Fruit fly (Drosophila melanogaster) whole organism, prepupa: ENCODE results near the gene ens.

Experiments
- Blimp-1 ChIP-seq: fragments of 200-800 bp; sonication (Bioruptor generic); optimal IDR thresholded peaks from 3 replicates; lab custom pipeline; 2017; ENCODE audit warnings: missing biosample characterization, missing genetic modification characterization, mild to moderate bottlenecking, moderate library complexity, missing genetic modification reagents
- CG10669 ChIP-seq: fragments of 200-800 bp; sonication (Bioruptor generic); optimal IDR thresholded peaks from 3 replicates; lab custom pipeline; 2018; ENCODE audit warnings: missing biosample characterization, mild to moderate bottlenecking, missing genetic modification characterization, moderate library complexity
- CG15336 ChIP-seq: fragments of 200-800 bp; sonication (Bioruptor generic); IDR thresholded peaks from 2 replicates; pipeline ENCODE4 v1.3.6; 2022; ENCODE audit warnings: missing biosample characterization, missing genetic modification characterization
- CG1621 ChIP-seq: fragments of 200-800 bp; sonication (Bioruptor generic); optimal IDR thresholded peaks from 3 replicates; lab custom pipeline; 2018; ENCODE audit warnings: missing biosample characterization, mild to moderate bottlenecking, missing genetic modification characterization
- CG16779 ChIP-seq: fragments of 200-800 bp; sonication (Bioruptor generic); optimal IDR thresholded peaks from 3 replicates; lab custom pipeline; 2017; ENCODE audit warnings: missing biosample characterization, mild to moderate bottlenecking, missing genetic modification characterization
- CG3032 ChIP-seq: fragments of 200-800 bp; optimal IDR thresholded peaks from 2 replicates; lab custom pipeline; 2019; ENCODE audit warnings: missing biosample characterization, mild to moderate bottlenecking, missing genetic modification characterization, moderate library complexity
- CG32006 ChIP-seq: fragments of 200-800 bp; sonication (Bioruptor generic); optimal IDR thresholded peaks from 3 replicates; lab custom pipeline; 2017; ENCODE audit warnings: missing biosample characterization, mild to moderate bottlenecking, missing genetic modification characterization
- CG3919 ChIP-seq: fragments of 200-800 bp; sonication (Bioruptor generic); optimal IDR thresholded peaks from 3 replicates; lab custom pipeline; 2016; ENCODE audit warnings: missing biosample characterization, missing genetic modification characterization
- CG6276 ChIP-seq: fragments of 200-800 bp; sonication (Bioruptor generic); optimal IDR thresholded peaks from 2 replicates; lab custom pipeline; 2017; ENCODE audit warnings: missing biosample characterization, mild to moderate bottlenecking, missing genetic modification characterization
- CG6792 ChIP-seq: fragments of 200-800 bp; sonication (Bioruptor generic); optimal IDR thresholded peaks from 3 replicates; lab custom pipeline; 2016; ENCODE audit warnings: missing biosample characterization, missing genetic modification characterization
- CG6808 ChIP-seq: fragments of 200-800 bp; sonication (Bioruptor generic); optimal IDR thresholded peaks from 3 replicates; lab custom pipeline; 2017; ENCODE audit warnings: missing biosample characterization, missing genetic modification characterization, mild to moderate bottlenecking, moderate library complexity, missing genetic modification reagents
- CG7368 ChIP-seq: fragments of 200-800 bp; sonication (Bioruptor generic); optimal IDR thresholded peaks from 3 replicates; lab custom pipeline; 2016; ENCODE audit warnings: missing biosample characterization, missing genetic modification characterization
- CG8119 ChIP-seq: fragments of 200-800 bp; sonication (Bioruptor generic); IDR thresholded peaks from 3 replicates; pipeline ENCODE4 v1.3.6; 2022; ENCODE audit warnings: missing biosample characterization, missing genetic modification characterization
- CG8632 ChIP-seq: fragments of 200-800 bp; sonication (Bioruptor generic); optimal IDR thresholded peaks from 3 replicates; lab custom pipeline; 2016; ENCODE audit warnings: missing biosample characterization, missing genetic modification characterization
- CG9139 ChIP-seq: fragments of 200-800 bp; sonication (Bioruptor generic); optimal IDR thresholded peaks from 3 replicates; lab custom pipeline; 2017; ENCODE audit warnings: missing biosample characterization, mild to moderate bottlenecking, missing genetic modification characterization
- Eip78C ChIP-seq: fragments of 200-800 bp; sonication (Bioruptor generic); peaks from one replicate; lab custom pipeline; 2016; ENCODE audit warnings: missing biosample characterization, missing genetic modification characterization
- Ets21C ChIP-seq: fragments of 200-800 bp; sonication (Bioruptor generic); optimal IDR thresholded peaks from 3 replicates; lab custom pipeline; 2016; ENCODE audit warnings: missing biosample characterization, missing genetic modification characterization
- Ets96B ChIP-seq: fragments of 200-800 bp; optimal IDR thresholded peaks from 2 replicates; lab custom pipeline; 2019; ENCODE audit warnings: missing biosample characterization, mild to moderate bottlenecking, missing genetic modification characterization, moderate library complexity
- Gug ChIP-seq: fragments of 200-800 bp; sonication (Bioruptor generic); IDR thresholded peaks from 2 replicates; pipeline ENCODE4 v1.3.6; 2022; ENCODE audit warnings: missing biosample characterization, missing genetic modification characterization
- Hr39 ChIP-seq: fragments of 200-800 bp; sonication (Bioruptor generic); optimal IDR thresholded peaks from 2 replicates; lab custom pipeline; 2016; ENCODE audit warnings: missing biosample characterization, missing genetic modification characterization
- Hr4 ChIP-seq: fragments of 200-800 bp; sonication (Bioruptor generic); optimal IDR thresholded peaks from 3 replicates; lab custom pipeline; 2016; ENCODE audit warnings: missing biosample characterization, missing genetic modification characterization
- Lpt ChIP-seq: fragments of 200-800 bp; sonication (Bioruptor generic); optimal IDR thresholded peaks from 3 replicates; lab custom pipeline; 2016; ENCODE audit warnings: missing biosample characterization, missing genetic modification characterization
- Met ChIP-seq: fragments of 200-800 bp; sonication (Bioruptor generic); optimal IDR thresholded peaks from 3 replicates; lab custom pipeline; 2016; ENCODE audit warnings: missing biosample characterization, missing genetic modification characterization
- OdsH ChIP-seq: fragments of 200-800 bp; sonication (Bioruptor generic); optimal IDR thresholded peaks from 3 replicates; lab custom pipeline; 2016; ENCODE audit warnings: missing biosample characterization, missing genetic modification characterization
- Sox102F ChIP-seq: fragments of 200-800 bp; sonication (Bioruptor generic); optimal IDR thresholded peaks from 2 replicates; lab custom pipeline; 2016; ENCODE audit warnings: missing biosample characterization, mild to moderate bottlenecking, missing genetic modification characterization
- Sox14 ChIP-seq: fragments of 200-800 bp; sonication (Bioruptor generic); optimal IDR thresholded peaks from 3 replicates; lab custom pipeline; 2016; ENCODE audit warnings: missing biosample characterization, missing genetic modification characterization
- acj6 ChIP-seq: fragments of 200-800 bp; sonication (Bioruptor generic); optimal IDR thresholded peaks from 3 replicates; lab custom pipeline; 2016; ENCODE audit warnings: missing biosample characterization, missing genetic modification characterization
- dac ChIP-seq: fragments of 200-800 bp; sonication (Bioruptor generic); optimal IDR thresholded peaks from 2 replicates; lab custom pipeline; 2017; ENCODE audit warnings: missing biosample characterization, mild to moderate bottlenecking, missing genetic modification characterization
- esn ChIP-seq: fragments of 200-800 bp; sonication (Bioruptor generic); optimal IDR thresholded peaks from 2 replicates; lab custom pipeline; 2016; ENCODE audit warnings: missing biosample characterization, mild to moderate bottlenecking, missing genetic modification characterization, moderate library complexity
- fd85E ChIP-seq: fragments of 200-800 bp; sonication (Bioruptor generic); optimal IDR thresholded peaks from 3 replicates; lab custom pipeline; 2016; ENCODE audit warnings: missing biosample characterization, missing genetic modification characterization
- fkh ChIP-seq: fragments of 200-800 bp; sonication (Bioruptor generic); optimal IDR thresholded peaks from 3 replicates; lab custom pipeline; 2017; ENCODE audit warnings: missing biosample characterization, mild to moderate bottlenecking, missing genetic modification characterization, moderate library complexity
- lz ChIP-seq: fragments of 200-800 bp; sonication (Bioruptor generic); optimal IDR thresholded peaks from 3 replicates; lab custom pipeline; 2016; ENCODE audit warnings: missing biosample characterization, missing genetic modification characterization
- salr ChIP-seq, 2 experiments: fragments of 200-800 bp; sonication (Bioruptor generic); optimal IDR thresholded peaks; 3 replicates each; lab custom pipeline; 2016 to 2018; ENCODE audit warnings: missing biosample characterization in 2 of 2, missing genetic modification characterization in 2 of 2, mild to moderate bottlenecking in 1 of 2
- spab ChIP-seq: fragments of 200-800 bp; sonication (Bioruptor generic); optimal IDR thresholded peaks from 2 replicates; lab custom pipeline; 2017; ENCODE audit warnings: missing biosample characterization, mild to moderate bottlenecking, missing genetic modification characterization, missing genetic modification reagents
- ss ChIP-seq, 2 experiments: fragments of 200-800 bp; sonication (Bioruptor generic); optimal IDR thresholded peaks; 2 replicates in 1 of 2; 3 replicates in 1 of 2; lab custom pipeline; 2017 to 2018; ENCODE audit warnings: mild to moderate bottlenecking in 2 of 2, missing biosample characterization in 2 of 2, missing genetic modification characterization in 2 of 2, moderate library complexity in 1 of 2
- svp ChIP-seq: fragments of 200-800 bp; sonication (Bioruptor generic); peaks from one replicate; lab custom pipeline; 2016; ENCODE audit warnings: missing biosample characterization, missing genetic modification characterization

The ens gene

DNA sequence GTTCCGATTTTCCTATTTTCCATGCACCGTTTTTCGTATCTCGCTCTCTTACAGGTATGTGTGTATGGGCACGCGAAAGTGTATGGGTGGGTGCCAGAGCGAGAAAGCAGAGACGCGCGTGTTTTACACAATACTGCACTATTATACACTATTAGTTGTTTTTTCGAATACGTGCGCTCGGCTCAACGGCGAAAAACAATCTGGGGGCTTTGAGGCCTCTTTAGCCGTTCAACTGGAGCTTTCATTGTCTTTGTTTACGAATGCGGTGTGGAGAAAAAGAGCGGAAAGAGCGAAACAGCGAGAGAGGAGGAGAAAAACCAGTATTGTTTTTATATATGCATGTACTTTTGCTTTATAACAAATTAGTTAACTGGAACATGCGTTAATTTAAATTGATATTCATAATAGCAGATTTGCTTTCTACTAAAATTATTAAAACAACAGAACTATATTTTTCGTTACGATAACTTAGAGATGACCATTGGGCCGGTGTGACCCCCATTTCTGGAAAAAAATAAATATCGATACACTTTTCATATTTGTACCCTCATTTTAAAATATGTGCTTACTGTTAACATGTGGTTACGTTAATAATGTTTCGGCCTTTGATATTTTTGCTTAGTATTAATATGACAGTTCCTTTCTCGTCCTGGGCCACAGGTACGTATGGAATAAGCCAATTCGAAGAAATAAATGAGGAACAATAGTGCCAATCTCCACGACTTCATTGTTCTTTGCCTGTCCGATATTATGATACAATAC lies 31.7 kb downstream of the ens start, which contains the start of gene CG14995 (continued):
- TF ChIP-seq salr (GFP tag; optimal IDR thresholded peaks at IDR 0.05; lab: Kevin White, UChicago) (no peak), Lpt (peak; percentile 37), CG16779 (tag; lab: Kevin White, UChicago) (peak; percentile 57), CG3919 (GFP tag; lab: Kevin White, UChicago) (peak; percentile 44), Hr39 (GFP tag; lab: Kevin White, UChicago) (no peak), spab (GFP tag; lab: Kevin White, UChicago) (no peak), Blimp-1 (GFP tag; lab: Kevin White, UChicago) (no peak), CG8632 (GFP tag; lab: Kevin White, UChicago) (no peak), CG10669 (GFP tag; lab: Kevin White, UChicago) (no peak), Hr4 (GFP tag; lab: Kevin White, UChicago) (no peak), CG6276 (GFP tag; lab: Kevin White, UChicago) (peak; percentile 22), acj6 (GFP tag; lab: Kevin White, UChicago) (no peak), ss (GFP tag; optimal IDR thresholded peaks at IDR 0.05; lab: Kevin White, UChicago) (peak; percentile 37 to 75), OdsH (GFP tag; lab: Kevin White, UChicago) (no peak), Sox102F (GFP tag; lab: Kevin White, UChicago) (peak; percentile 15), CG1621 (tag; lab: Kevin White, UChicago) (no peak), dac (GFP tag; lab: Kevin White, UChicago) (no peak), CG3032 (tag; lab: Kevin White, UChicago) (no peak), Ets21C (GFP tag; lab: Kevin White, UChicago) (no peak), Ets96B (tag; lab: Kevin White, UChicago) (peak; percentile 2), CG7368 (GFP tag; lab: Kevin White, UChicago) (no peak), lz (GFP tag; lab: Kevin White, UChicago) (no peak), Met (no peak), CG9139 (GFP tag; lab: Kevin White, UChicago) (peak; percentile 32), esn (peak; percentile 8), CG6792 (GFP tag; lab: Kevin White, UChicago) (no peak), CG6808 (GFP tag; lab: Kevin White, UChicago) (peak; percentile 14), Eip78C (GFP tag; lab: Kevin White, UChicago) (peak; percentile 76), Sox14 (GFP tag; lab: Kevin White, UChicago) (peak; percentile 33)

DNA sequence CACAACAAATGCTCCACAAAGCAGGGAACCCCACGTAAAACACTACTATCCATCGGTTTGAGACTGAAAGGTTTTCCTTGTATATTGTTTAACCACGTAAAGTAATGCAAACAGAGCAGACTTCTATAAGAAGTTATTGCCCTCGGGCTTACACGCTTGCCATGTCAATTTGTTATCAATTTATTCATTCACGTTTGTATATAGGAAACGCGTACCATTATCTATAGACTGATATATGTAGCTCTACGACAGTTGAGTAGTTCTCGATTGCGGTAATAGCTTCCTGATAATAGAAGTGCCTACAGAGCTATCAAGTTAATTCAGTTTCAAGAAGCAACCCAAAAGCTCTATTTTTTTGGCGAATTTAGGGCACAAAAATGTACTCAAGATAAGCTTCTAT lies 35.2 kb downstream of the ens start:
- no peak for TF ChIP-seq fd85E (GFP tag; lab: Kevin White, UChicago)
- no peak for TF ChIP-seq CG6276 (GFP tag; lab: Kevin White, UChicago)
- peak; percentile 36 for TF ChIP-seq fkh
- TF ChIP-seq CG7368 (GFP tag; lab: Kevin White, UChicago): no peak
- TF ChIP-seq CG8119: no peak
- peak; percentile 4 for TF ChIP-seq svp (GFP tag; lab: Kevin White, UChicago)

DNA sequence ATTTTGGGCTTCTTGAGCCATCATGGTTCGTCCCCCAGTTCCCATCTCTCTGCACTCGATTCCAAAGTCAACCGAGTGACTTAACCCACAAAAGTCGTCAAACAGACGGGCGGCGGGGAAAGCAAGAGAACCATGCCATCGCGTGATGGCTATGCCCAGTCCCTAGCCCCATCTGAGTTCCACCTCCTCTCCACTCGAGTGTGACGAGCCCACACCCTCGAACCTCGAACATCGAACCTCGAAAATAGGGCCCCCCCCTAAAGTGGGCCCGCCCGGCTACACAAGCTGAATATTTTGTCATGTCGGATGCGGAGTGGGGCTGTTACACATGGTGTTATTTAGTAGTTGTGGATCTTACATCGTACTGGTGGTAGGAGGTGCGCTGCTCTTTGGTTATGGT lies 37.8 kb downstream of the ens start:
- no peak for TF ChIP-seq dac (GFP tag; lab: Kevin White, UChicago)
- peak in 1 of 2 experiments; percentile 96 for TF ChIP-seq ss (GFP tag; optimal IDR thresholded peaks at IDR 0.05; lab: Kevin White, UChicago)
- TF ChIP-seq, all 60 proteins: peak for 1

DNA sequence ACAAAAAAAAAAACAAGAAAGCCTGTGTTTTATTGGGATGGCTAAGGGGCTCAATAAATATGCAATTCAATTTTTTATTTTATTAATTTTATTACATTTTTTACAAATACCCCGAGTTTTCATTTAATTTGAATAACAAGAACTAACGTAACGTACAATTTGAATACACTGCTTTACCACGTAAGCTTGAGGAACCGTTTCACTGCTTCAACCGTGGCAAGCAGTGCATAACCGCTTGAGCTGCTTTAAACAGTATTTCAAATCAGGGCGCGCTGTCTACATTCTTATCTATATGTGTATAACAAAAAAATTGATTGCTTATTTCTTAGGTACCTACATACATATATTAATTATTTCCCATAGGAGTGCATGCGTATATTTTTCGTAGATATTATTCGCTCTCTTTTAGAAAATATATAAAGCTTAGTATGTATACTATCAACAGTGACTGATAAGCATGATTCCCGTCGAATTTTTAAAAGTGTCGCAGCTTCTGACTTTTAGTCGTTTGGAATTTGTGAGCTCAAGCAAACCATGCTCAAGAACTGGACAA lies 41.6 kb downstream of the ens start, which contains the start of gene CG14990:
Gene CG14990, plus strand, starts transcription at position 503 of the 553 bp plus-strand sequence.
- TF ChIP-seq CG15336 (no peak), CG1621 (tag; lab: Kevin White, UChicago) (no peak), Gug (no peak), CG32006 (GFP tag; lab: Kevin White, UChicago) (no peak)
- TF ChIP-seq, all 60 proteins: peak for 0
